Fruit fly (Drosophila melanogaster) whole organism, wandering third instar larva: ENCODE measurements around the gene CG42300.

ENCODE experiments used
- GATAd ChIP-seq: sonication (Bioruptor generic); optimal IDR thresholded peaks from 2 replicates; lab custom pipeline; 2016; ENCODE audit warnings: missing biosample characterization, missing genetic modification characterization
- Jra ChIP-seq: sonication (Bioruptor generic); optimal IDR thresholded peaks from 2 replicates; lab custom pipeline; 2016; ENCODE audit warnings: missing biosample characterization, missing genetic modification characterization
- fru ChIP-seq: fragments of 200-800 bp; sonication (Bioruptor generic); optimal IDR thresholded peaks from 3 replicates; lab custom pipeline; 2016; ENCODE audit warnings: missing biosample characterization, mild to moderate bottlenecking, missing genetic modification characterization

- TF ChIP-seq Jra (GFP tag; lab: Kevin White, UChicago) (no peak), fru (GFP tag; lab: Kevin White, UChicago) (no peak), GATAd (GFP tag; lab: Kevin White, UChicago) (no peak)
Observed at dm6 chrX:15594230-15594857, 38.5 kb upstream of the CG42300 start.
